Fruit fly (Drosophila melanogaster) whole organism, adult: ENCODE measurements around the gene Cpr64Aa.

Experiments used
- CG11617 ChIP-seq: fragments of 200-800 bp; sonication (Bioruptor generic); optimal IDR thresholded peaks from 2 replicates; lab custom pipeline; 2017; ENCODE audit warnings: mild to moderate bottlenecking, missing biosample characterization, missing genetic modification reagents, missing genetic modification characterization
- CG12768 ChIP-seq: fragments of 200-800 bp; sonication (Bioruptor generic); optimal IDR thresholded peaks from 2 replicates; lab custom pipeline; 2017; ENCODE audit warnings: missing biosample characterization, missing genetic modification characterization, mild to moderate bottlenecking, moderate library complexity, missing genetic modification reagents
- CG14711 ChIP-seq: fragments of 200-800 bp; sonication (Bioruptor generic); optimal IDR thresholded peaks from 2 replicates; lab custom pipeline; 2018; ENCODE audit warnings: missing biosample characterization, mild to moderate bottlenecking, missing genetic modification characterization, moderate library complexity
- CG1620 ChIP-seq: fragments of 200-800 bp; sonication (Bioruptor generic); optimal IDR thresholded peaks from 2 replicates; lab custom pipeline; 2016; ENCODE audit warnings: missing biosample characterization, missing genetic modification characterization
- CG33017 ChIP-seq: fragments of 200-800 bp; sonication (Bioruptor generic); optimal IDR thresholded peaks from 2 replicates; lab custom pipeline; 2018; ENCODE audit warnings: missing biosample characterization, mild to moderate bottlenecking, missing genetic modification characterization, moderate library complexity
- CG5204 ChIP-seq: fragments of 200-800 bp; sonication (Bioruptor generic); optimal IDR thresholded peaks from 2 replicates; lab custom pipeline; 2016; ENCODE audit warnings: missing biosample characterization, missing genetic modification characterization
- CG7045 ChIP-seq: fragments of 200-800 bp; sonication (Bioruptor generic); optimal IDR thresholded peaks from 2 replicates; lab custom pipeline; 2017; ENCODE audit warnings: missing biosample characterization, mild to moderate bottlenecking, missing genetic modification characterization
- CG7101 ChIP-seq: fragments of 200-800 bp; sonication (Bioruptor generic); optimal IDR thresholded peaks from 2 replicates; lab custom pipeline; 2018; ENCODE audit warnings: missing biosample characterization, mild to moderate bottlenecking, missing genetic modification characterization, moderate library complexity
- Clk ChIP-seq: fragments of 200-800 bp; sonication (Bioruptor generic); optimal IDR thresholded peaks from 2 replicates; lab custom pipeline; 2017; ENCODE audit warnings: missing biosample characterization, missing genetic modification characterization
- Crg-1 ChIP-seq: fragments of 200-800 bp; sonication (Bioruptor generic); optimal IDR thresholded peaks from 2 replicates; lab custom pipeline; 2016; ENCODE audit warnings: missing biosample characterization, missing genetic modification characterization
- Hr96 ChIP-seq: fragments of 200-800 bp; sonication (Bioruptor generic); optimal IDR thresholded peaks from 2 replicates; lab custom pipeline; 2016; ENCODE audit warnings: missing biosample characterization, missing genetic modification characterization
- Mnt ChIP-seq: fragments of 200-800 bp; sonication (Bioruptor generic); optimal IDR thresholded peaks from 2 replicates; lab custom pipeline; 2016; ENCODE audit warnings: missing biosample characterization, mild to moderate bottlenecking, missing genetic modification characterization
- bab1 ChIP-seq: fragments of 200-800 bp; sonication (Bioruptor generic); optimal IDR thresholded peaks from 3 replicates; lab custom pipeline; 2019; ENCODE audit warnings: missing biosample characterization, mild to moderate bottlenecking, missing genetic modification characterization, moderate library complexity
- cic ChIP-seq: fragments of 200-800 bp; sonication (Bioruptor generic); optimal IDR thresholded peaks from 2 replicates; lab custom pipeline; 2017; ENCODE audit warnings: missing biosample characterization, mild to moderate bottlenecking, missing genetic modification characterization, moderate library complexity
- cnc ChIP-seq, 2 experiments: fragments of >200 bp; optimal IDR thresholded peaks; 2 replicates each; lab custom pipeline; 2017
- kay ChIP-seq: fragments of 200-800 bp; sonication (Bioruptor generic); peaks from one replicate; lab custom pipeline; 2016; ENCODE audit warnings: missing biosample characterization, missing genetic modification characterization, borderline replicate concordance
- ovo ChIP-seq: fragments of 200-800 bp; sonication (Bioruptor generic); optimal IDR thresholded peaks from 2 replicates; lab custom pipeline; 2016; ENCODE audit warnings: missing biosample characterization, missing genetic modification characterization
- pad ChIP-seq: fragments of 200-800 bp; sonication (Bioruptor generic); optimal IDR thresholded peaks from 3 replicates; lab custom pipeline; 2017; ENCODE audit warnings: missing biosample characterization, missing genetic modification characterization, mild to moderate bottlenecking, moderate library complexity, missing genetic modification reagents
- tj ChIP-seq: fragments of 200-800 bp; sonication (Bioruptor generic); optimal IDR thresholded peaks from 3 replicates; lab custom pipeline; 2017; ENCODE audit warnings: missing biosample characterization, mild to moderate bottlenecking, missing genetic modification characterization, moderate library complexity
- toe ChIP-seq: fragments of 200-800 bp; sonication (Bioruptor generic); optimal IDR thresholded peaks from 2 replicates; lab custom pipeline; 2016; ENCODE audit warnings: missing biosample characterization, missing genetic modification characterization

Gene Cpr64Aa

dm6 chr3L:4209078-4209477 is at the start of gene Cpr64Aa:
Gene Cpr64Aa (minus strand): TSS chr3L:4209178.
- TF ChIP-seq CG7101 (tag; lab: Kevin White, UChicago), result no peak
- no peak for TF ChIP-seq CG14711
- no peak for TF ChIP-seq Hr96
- no peak for TF ChIP-seq cnc (optimal IDR thresholded peaks at IDR 0.05; lab: Kevin White, UChicago)
- TF ChIP-seq pad (GFP tag; lab: Kevin White, UChicago), result no peak
- TF ChIP-seq kay, result no peak
- TF ChIP-seq CG33017, result no peak

dm6 chr3L:4254301-4254834 is 45.4 kb upstream of the Cpr64Aa start, which contains the start of the genes ago and CG1265:
Gene ago (minus strand): TSS chr3L:4254306.
Gene CG1265 (plus strand): TSS chr3L:4254776.
- peak; percentile 59 for TF ChIP-seq CG11617 (GFP tag; lab: Kevin White, UChicago)
- peak; percentile 25 for TF ChIP-seq Crg-1 (GFP tag; lab: Kevin White, UChicago)
- no peak for TF ChIP-seq Hr96
- TF ChIP-seq kay, result no peak
- no peak for TF ChIP-seq cic (GFP tag; lab: Kevin White, UChicago)
- peak; percentile 41 for TF ChIP-seq toe
- peak; percentile 40 for TF ChIP-seq bab1 (GFP tag; lab: Kevin White, UChicago)
- peak; percentile 64 for TF ChIP-seq CG14711
- TF ChIP-seq CG33017, result peak; percentile 42
- TF ChIP-seq cnc (optimal IDR thresholded peaks at IDR 0.05; lab: Kevin White, UChicago), result no peak
- TF ChIP-seq CG12768, result no peak
- no peak for TF ChIP-seq Clk (GFP tag; lab: Kevin White, UChicago)
- TF ChIP-seq tj (GFP tag; lab: Kevin White, UChicago), result peak; percentile 35
- no peak for TF ChIP-seq CG5204 (GFP tag; lab: Kevin White, UChicago)
- TF ChIP-seq Mnt (GFP tag; lab: Kevin White, UChicago), result no peak
- peak; percentile 5 for TF ChIP-seq ovo
- TF ChIP-seq CG7045 (GFP tag; lab: Kevin White, UChicago), result peak; percentile 50
- peak; percentile 44 for TF ChIP-seq pad (GFP tag; lab: Kevin White, UChicago)
- TF ChIP-seq CG1620, result peak; percentile 19
- TF ChIP-seq CG7101 (tag; lab: Kevin White, UChicago), result peak; percentile 73

dm6 chr3L:4253611-4254300 is 44.8 kb upstream of the Cpr64Aa start:
- TF ChIP-seq CG7045 (GFP tag; lab: Kevin White, UChicago) (no peak), pad (GFP tag; lab: Kevin White, UChicago) (peak; percentile 35), CG14711 (no peak), bab1 (GFP tag; lab: Kevin White, UChicago) (no peak), Mnt (GFP tag; lab: Kevin White, UChicago) (peak; percentile 79), cic (GFP tag; lab: Kevin White, UChicago) (peak; percentile 4), toe (no peak)

- TF ChIP-seq CG7101 (tag; lab: Kevin White, UChicago) (no peak), ovo (no peak), CG5204 (GFP tag; lab: Kevin White, UChicago) (no peak), CG11617 (GFP tag; lab: Kevin White, UChicago) (no peak), CG33017 (no peak), bab1 (GFP tag; lab: Kevin White, UChicago) (no peak), tj (GFP tag; lab: Kevin White, UChicago) (no peak), cnc (optimal IDR thresholded peaks at IDR 0.05; lab: Kevin White, UChicago) (no peak), Crg-1 (GFP tag; lab: Kevin White, UChicago) (no peak), CG14711 (no peak), Mnt (GFP tag; lab: Kevin White, UChicago) (no peak), CG7045 (GFP tag; lab: Kevin White, UChicago) (no peak), toe (no peak), Hr96 (no peak), CG1620 (no peak), pad (GFP tag; lab: Kevin White, UChicago) (no peak), cic (GFP tag; lab: Kevin White, UChicago) (no peak)
These were observed 44.1 kb upstream of the Cpr64Aa start for dm6 chr3L:4252862-4253610.

- TF ChIP-seq cic (GFP tag; lab: Kevin White, UChicago) (no peak), bab1 (GFP tag; lab: Kevin White, UChicago) (no peak), ovo (peak; percentile 92), cnc (optimal IDR thresholded peaks at IDR 0.05; lab: Kevin White, UChicago) (peak in 1 of 2 experiments; percentile 43)
These were observed 43.3 kb upstream of the Cpr64Aa start for dm6 chr3L:4252121-4252861.

dm6 chr3L:4242428-4242827 is 33.5 kb upstream of the Cpr64Aa start, which contains the start of gene pav:
Gene pav (plus strand): TSS chr3L:4242734.
- peak; percentile 58 for TF ChIP-seq bab1 (GFP tag; lab: Kevin White, UChicago)
- peak; percentile 48 for TF ChIP-seq CG14711
- TF ChIP-seq CG7101 (tag; lab: Kevin White, UChicago), result peak; percentile 27
- no peak for TF ChIP-seq CG7045 (GFP tag; lab: Kevin White, UChicago)
- peak; percentile 36 for TF ChIP-seq CG33017
- TF ChIP-seq Crg-1 (GFP tag; lab: Kevin White, UChicago), result no peak
- TF ChIP-seq Mnt (GFP tag; lab: Kevin White, UChicago), result peak; percentile 18
